Worm (Caenorhabditis elegans): ENCODE results near the gene T07G12.4.

The T07G12.4 gene

DNA sequence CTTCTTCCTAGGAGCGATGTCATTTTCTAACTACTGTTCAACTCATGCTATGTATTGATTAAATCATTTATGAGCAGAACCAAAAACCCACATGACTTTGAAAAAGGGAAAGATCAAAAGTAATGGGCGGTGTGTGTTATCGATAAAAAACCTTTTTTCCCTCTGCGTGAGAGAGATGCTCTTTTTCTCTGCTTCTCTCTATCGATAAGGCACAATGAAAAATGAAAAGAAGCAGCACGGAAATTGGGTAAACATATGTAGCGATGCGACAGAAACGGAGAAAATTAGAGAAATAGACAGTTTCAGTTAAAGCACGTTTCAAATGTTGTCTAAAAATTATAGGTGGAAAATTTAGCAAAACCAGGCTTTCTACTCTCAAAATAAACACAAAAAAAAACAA lies 36.1 kb downstream of the T07G12.4 start (continued):
- TF ChIP-seq pha-4 (GFP tag; IDR thresholded peaks at IDR 0.05) = peak; percentile 50; the same call in 1 of the 2 replicates
- TF ChIP-seq pha-4 (tag; optimal IDR thresholded peaks at IDR 0.05) = no peak
- TF ChIP-seq T20F7.1 (GFP tag; optimal IDR thresholded peaks at IDR 0.05) = peak; percentile 23
- TF ChIP-seq mxl-2 (GFP tag; conservative IDR thresholded peaks at IDR 0.05) = no peak
- no peak for TF ChIP-seq R02D3.7 (tag; optimal IDR thresholded peaks at IDR 0.05)
- TF ChIP-seq ceh-32 (tag; optimal IDR thresholded peaks at IDR 0.05; ENCODE audit: poor library complexity) = no peak
- TF ChIP-seq ztf-11 (tag; optimal IDR thresholded peaks at IDR 0.05) = no peak
- 0 out of 2 replicates have a peak, but pooled peaks have one; percentile 37 for TF ChIP-seq zfp-3 (GFP tag; conservative IDR thresholded peaks at IDR 0.05)
- TF ChIP-seq nhr-76 (tag; optimal IDR thresholded peaks at IDR 0.05) = no peak
- no peak for TF ChIP-seq dpl-1 (GFP tag; optimal IDR thresholded peaks at IDR 0.05)
- peak; percentile 51 for TF ChIP-seq nhr-10 (tag; optimal IDR thresholded peaks at IDR 0.05)
- TF ChIP-seq jun-1 (tag; optimal IDR thresholded peaks at IDR 0.05) = no peak
- no peak for TF ChIP-seq Y48G9A.11 (GFP tag; IDR thresholded peaks at IDR 0.05)
- 0 out of 2 replicates have a peak, but pooled peaks have one; percentile 57 for TF ChIP-seq tra-1 (GFP tag; IDR thresholded peaks at IDR 0.05)
- peak; percentile 16 for TF ChIP-seq nhr-102 (tag; optimal IDR thresholded peaks at IDR 0.05)
- TF ChIP-seq nhr-6 (tag; optimal IDR thresholded peaks at IDR 0.05) = peak; percentile 77
- TF ChIP-seq nhr-42 (GFP tag; IDR thresholded peaks at IDR 0.05) = 0 out of 2 replicates have a peak, but pooled peaks have one; percentile 26
- peak; percentile 89 for TF ChIP-seq aha-1 (tag)
- no peak for TF ChIP-seq madf-9 (GFP tag; conservative IDR thresholded peaks at IDR 0.05)
- no peak for TF ChIP-seq lin-29 (GFP tag; IDR thresholded peaks at IDR 0.05)
- TF ChIP-seq mdl-1 (tag; optimal IDR thresholded peaks at IDR 0.05) = peak in 1 of 2 experiments; percentile 60
- no peak for TF ChIP-seq ceh-62 (tag; optimal IDR thresholded peaks at IDR 0.05)
- TF ChIP-seq ama-1 (optimal IDR thresholded peaks at IDR 0.05) = peak; percentile 65
- TF ChIP-seq F49E8.2 (tag; optimal IDR thresholded peaks at IDR 0.05; ENCODE audit: borderline replicate concordance) = no peak
- TF ChIP-seq mep-1 (tag; optimal IDR thresholded peaks at IDR 0.05) = peak; percentile 47
- peak in 1 of 2 experiments; percentile 84 for TF ChIP-seq hif-1 (tag; optimal IDR thresholded peaks at IDR 0.05)
- TF ChIP-seq rbr-2 (tag; optimal IDR thresholded peaks at IDR 0.05) = no peak
- TF ChIP-seq hlh-30 (tag; optimal IDR thresholded peaks at IDR 0.05; ENCODE audit: insufficient read depth) = peak; percentile 87
- no peak for TF ChIP-seq ces-1 (GFP tag; optimal IDR thresholded peaks at IDR 0.05)
- TF ChIP-seq lir-3 (tag; optimal IDR thresholded peaks at IDR 0.05) = no peak
- no peak for TF ChIP-seq madf-5 (GFP tag; IDR thresholded peaks at IDR 0.05)

DNA sequence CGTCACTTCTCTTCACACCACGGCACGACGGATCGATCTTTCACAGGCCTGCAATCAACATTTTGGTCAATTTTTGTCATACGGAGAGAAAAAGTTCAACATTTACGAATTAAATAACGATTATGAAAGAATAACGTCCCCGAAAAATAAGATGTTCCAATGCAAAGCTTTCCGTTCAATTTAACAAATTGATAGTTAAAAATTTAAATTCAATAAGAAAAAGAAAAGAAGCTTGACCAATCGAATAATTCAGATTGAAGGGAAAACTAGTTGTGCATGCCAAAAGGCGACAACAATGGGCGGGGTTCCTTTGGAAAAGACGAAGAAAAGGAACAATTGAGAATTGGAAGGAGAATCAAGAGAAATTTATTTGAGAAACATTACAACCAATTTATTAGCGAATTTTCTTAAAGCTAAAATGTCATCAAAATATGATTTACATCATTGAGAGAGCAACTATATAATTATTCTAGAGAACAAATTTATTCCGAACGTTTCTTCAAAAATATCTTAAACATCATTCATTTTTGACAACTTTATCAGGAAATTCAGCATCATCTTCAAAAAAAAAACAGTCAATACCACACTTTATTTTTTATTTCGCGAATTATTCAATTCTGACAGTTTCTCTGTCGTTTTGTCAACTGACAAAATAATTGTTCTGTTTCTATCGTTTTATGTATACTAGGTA lies 36.8 kb downstream of the T07G12.4 start, which contains the start of gene tax-6:
TSS of gene tax-6 (minus strand) at position 51 of the 691 bp plus-strand sequence.
- no peak for TF ChIP-seq Y75B8A.6 (GFP tag; IDR thresholded peaks at IDR 0.05)
- TF ChIP-seq aha-1 (tag) = peak; percentile 91

DNA sequence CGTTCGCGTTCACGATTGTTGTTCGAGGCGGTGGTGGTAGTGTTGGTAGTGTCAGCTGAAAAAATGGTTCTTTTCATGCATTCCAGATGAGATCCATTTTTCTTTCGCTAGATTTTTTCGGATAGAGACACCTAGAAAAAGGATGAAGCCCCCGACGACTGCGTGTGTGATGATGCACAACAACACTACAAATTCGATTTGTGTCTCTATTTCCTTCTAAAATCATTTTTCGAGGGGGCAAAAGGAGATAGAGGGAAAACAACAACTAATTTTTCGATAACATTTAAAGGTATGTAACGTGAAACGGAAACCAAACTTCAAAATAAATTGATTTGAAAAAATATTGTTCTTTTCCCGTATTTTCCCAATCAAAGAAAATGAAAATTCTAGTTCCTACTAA lies 38.0 kb downstream of the T07G12.4 start:
- no peak for TF ChIP-seq D1046.2 (GFP tag; IDR thresholded peaks at IDR 0.05)
- no peak for TF ChIP-seq spr-3 (GFP tag; optimal IDR thresholded peaks at IDR 0.05)
- TF ChIP-seq nhr-41 (GFP tag; IDR thresholded peaks at IDR 0.05) = no peak
- no peak for TF ChIP-seq nhr-77 (tag; optimal IDR thresholded peaks at IDR 0.05)
- no peak for TF ChIP-seq dve-1 (tag; optimal IDR thresholded peaks at IDR 0.05; ENCODE audit: insufficient read depth)
- TF ChIP-seq ztf-7 (tag; optimal IDR thresholded peaks at IDR 0.05) = no peak
- TF ChIP-seq hif-1 (tag; optimal IDR thresholded peaks at IDR 0.05) = no peak
- no peak for TF ChIP-seq ceh-20 (GFP tag; IDR thresholded peaks at IDR 0.05)
- TF ChIP-seq nhr-237 (tag; optimal IDR thresholded peaks at IDR 0.05) = no peak
- no peak for TF ChIP-seq nhr-42 (GFP tag; IDR thresholded peaks at IDR 0.05)
- no peak for TF ChIP-seq pha-4 (GFP tag; IDR thresholded peaks at IDR 0.05)
- no peak for TF ChIP-seq pha-4 (tag; optimal IDR thresholded peaks at IDR 0.05)
- TF ChIP-seq F10B5.3 (tag; optimal IDR thresholded peaks at IDR 0.05) = no peak
- TF ChIP-seq nhr-11 (tag; optimal IDR thresholded peaks at IDR 0.05) = no peak
- TF ChIP-seq lin-29 (GFP tag; IDR thresholded peaks at IDR 0.05) = no peak
- no peak for TF ChIP-seq nhr-6 (tag; optimal IDR thresholded peaks at IDR 0.05)
- TF ChIP-seq T20F7.1 (GFP tag; optimal IDR thresholded peaks at IDR 0.05) = no peak

All from whole organism, L4 larva.